Worm (Caenorhabditis elegans): ENCODE measurements around the gene C45B11.2.

- TF ChIP-seq dao-5 (tag; optimal IDR thresholded peaks at IDR 0.05) (no peak), him-1 (tag; optimal IDR thresholded peaks at IDR 0.05) (no peak), W03F9.2 (tag; optimal IDR thresholded peaks at IDR 0.05) (no peak)
These were observed 38.4 kb upstream of the C45B11.2 start for ce11 chrV:11004094-11004493.
